Fruit fly (Drosophila melanogaster) whole organism, embryonic: ENCODE data around the gene mthl2.

Source experiments
- Ada2b ChIP-seq: fragments of 200-800 bp; sonication (Bioruptor generic); IDR thresholded peaks from 2 replicates; pipeline ENCODE4 v1.3.6; 2022; ENCODE audit warnings: missing biosample characterization, missing genetic modification characterization
- CG10654 ChIP-seq: fragments of 200-800 bp; sonication (Bioruptor generic); optimal IDR thresholded peaks from 2 replicates; lab custom pipeline; 2016; ENCODE audit warnings: missing biosample characterization, missing genetic modification characterization
- CG11696 ChIP-seq: fragments of 200-800 bp; sonication (Bioruptor generic); IDR thresholded peaks from 2 replicates; pipeline ENCODE4 v1.3.6; 2022; ENCODE audit warnings: missing biosample characterization, missing genetic modification characterization
- CG12942 ChIP-seq: fragments of 200-800 bp; sonication (Bioruptor generic); optimal IDR thresholded peaks from 3 replicates; lab custom pipeline; 2016; ENCODE audit warnings: missing biosample characterization, missing genetic modification characterization
- CG15514 ChIP-seq: fragments of 200-800 bp; sonication (Bioruptor generic); optimal IDR thresholded peaks from 3 replicates; lab custom pipeline; 2017; ENCODE audit warnings: missing biosample characterization, missing genetic modification characterization, mild to moderate bottlenecking, moderate library complexity, missing genetic modification reagents
- CG15601 ChIP-seq: fragments of 200-800 bp; sonication (Bioruptor generic); optimal IDR thresholded peaks from 3 replicates; lab custom pipeline; 2019; ENCODE audit warnings: missing biosample characterization, mild to moderate bottlenecking, missing genetic modification characterization, moderate library complexity
- CG15696 ChIP-seq: fragments of 200-800 bp; sonication (Bioruptor generic); optimal IDR thresholded peaks from 2 replicates; lab custom pipeline; 2019; ENCODE audit warnings: missing biosample characterization, mild to moderate bottlenecking, missing genetic modification characterization, moderate library complexity
- CG1602 ChIP-seq: fragments of 200-800 bp; sonication (Bioruptor generic); optimal IDR thresholded peaks from 3 replicates; lab custom pipeline; 2016; ENCODE audit warnings: missing biosample characterization, missing genetic modification characterization
- CG1603 ChIP-seq: fragments of 200-800 bp; sonication (Bioruptor generic); optimal IDR thresholded peaks from 2 replicates; lab custom pipeline; 2019; ENCODE audit warnings: missing biosample characterization, mild to moderate bottlenecking, missing genetic modification characterization, moderate library complexity
- CG17568 ChIP-seq: fragments of 200-800 bp; sonication (Bioruptor generic); optimal IDR thresholded peaks from 2 replicates; lab custom pipeline; 2018; ENCODE audit warnings: missing biosample characterization, mild to moderate bottlenecking, missing genetic modification characterization, moderate library complexity
- CG17829 ChIP-seq: fragments of 200-800 bp; optimal IDR thresholded peaks from 2 replicates; lab custom pipeline; 2019; ENCODE audit warnings: missing biosample characterization, mild to moderate bottlenecking, missing genetic modification characterization, moderate library complexity
- CG30403 ChIP-seq: fragments of 200-800 bp; sonication (Bioruptor generic); optimal IDR thresholded peaks from 3 replicates; lab custom pipeline; 2016; ENCODE audit warnings: missing biosample characterization, missing genetic modification characterization
- CG31388 ChIP-seq: fragments of 200-800 bp; sonication (Bioruptor generic); optimal IDR thresholded peaks from 2 replicates; lab custom pipeline; 2016; ENCODE audit warnings: missing biosample characterization, missing genetic modification characterization
- CG3163 ChIP-seq: fragments of 200-800 bp; sonication (Bioruptor generic); optimal IDR thresholded peaks from 3 replicates; lab custom pipeline; 2016; ENCODE audit warnings: missing biosample characterization, missing genetic modification characterization
- CG32772 ChIP-seq: fragments of 200-800 bp; sonication (Bioruptor generic); IDR thresholded peaks from 2 replicates; pipeline ENCODE4 v1.3.6; 2022; ENCODE audit warnings: missing biosample characterization, missing genetic modification characterization
- CG4424 ChIP-seq: fragments of 200-800 bp; sonication (Bioruptor generic); optimal IDR thresholded peaks from 3 replicates; lab custom pipeline; 2016; ENCODE audit warnings: missing biosample characterization, missing genetic modification characterization
- CG5180 ChIP-seq: fragments of 200-800 bp; sonication (Bioruptor generic); optimal IDR thresholded peaks from 3 replicates; lab custom pipeline; 2017; ENCODE audit warnings: missing biosample characterization, missing genetic modification characterization, mild to moderate bottlenecking, moderate library complexity, missing genetic modification reagents
- CG6854 ChIP-seq: fragments of 200-800 bp; sonication (Bioruptor generic); optimal IDR thresholded peaks from 3 replicates; lab custom pipeline; 2017; ENCODE audit warnings: missing biosample characterization, mild to moderate bottlenecking, missing genetic modification characterization
- CG7271 ChIP-seq: fragments of 200-800 bp; sonication (Bioruptor generic); optimal IDR thresholded peaks from 2 replicates; lab custom pipeline; 2018; ENCODE audit warnings: missing biosample characterization, mild to moderate bottlenecking, missing genetic modification characterization, moderate library complexity
- CG8089 ChIP-seq: fragments of 200-800 bp; sonication (Bioruptor generic); optimal IDR thresholded peaks from 3 replicates; lab custom pipeline; 2016; ENCODE audit warnings: missing biosample characterization, missing genetic modification characterization
- CG9215 ChIP-seq: fragments of 200-800 bp; sonication (Bioruptor generic); IDR thresholded peaks from 2 replicates; pipeline ENCODE4 v1.3.6; 2022; ENCODE audit warnings: missing biosample characterization, missing genetic modification characterization
- D19B ChIP-seq: fragments of 200-800 bp; sonication (Bioruptor generic); optimal IDR thresholded peaks from 2 replicates; lab custom pipeline; 2017; ENCODE audit warnings: missing biosample characterization, mild to moderate bottlenecking, missing genetic modification characterization
- H2.0 ChIP-seq: fragments of 200-800 bp; sonication (Bioruptor generic); IDR thresholded peaks from 2 replicates; pipeline ENCODE4 v1.3.6; 2022; ENCODE audit warnings: missing biosample characterization, missing genetic modification characterization
- Kr ChIP-seq: fragments of 200-800 bp; sonication (Bioruptor generic); optimal IDR thresholded peaks from 2 replicates; lab custom pipeline; 2017; ENCODE audit warnings: missing biosample characterization, mild to moderate bottlenecking, missing genetic modification characterization
- MESR4 ChIP-seq: fragments of 200-800 bp; sonication (Bioruptor generic); optimal IDR thresholded peaks from 2 replicates; lab custom pipeline; 2018; ENCODE audit warnings: missing biosample characterization, mild to moderate bottlenecking, missing genetic modification characterization, moderate library complexity
- Mrtf ChIP-seq: fragments of 200-800 bp; sonication (Bioruptor generic); IDR thresholded peaks from 3 replicates; pipeline ENCODE4 v1.3.6; 2022; ENCODE audit warnings: missing biosample characterization, missing genetic modification characterization
- Rx ChIP-seq: fragments of 200-800 bp; sonication (Bioruptor generic); IDR thresholded peaks from 2 replicates; pipeline ENCODE4 v1.3.6; 2022; ENCODE audit warnings: missing biosample characterization, missing genetic modification characterization
- Sry-δ ChIP-seq: fragments of 200-800 bp; sonication (Bioruptor generic); optimal IDR thresholded peaks from 2 replicates; lab custom pipeline; 2016; ENCODE audit warnings: missing biosample characterization, missing genetic modification characterization
- Stat92E ChIP-seq, 3 experiments: fragments of >200 bp in 2 of 3; fragments of 200-800 bp in 1 of 3; sonication (Bioruptor generic) in 1 of 3; optimal IDR thresholded peaks; 2 replicates each; lab custom pipeline; 2017 to 2019; ENCODE audit warnings: missing biosample characterization in 3 of 3, missing genetic modification characterization in 3 of 3, mild to moderate bottlenecking in 1 of 3, moderate library complexity in 1 of 3
- ash1 ChIP-seq: fragments of 200-800 bp; sonication (Bioruptor generic); optimal IDR thresholded peaks from 2 replicates; lab custom pipeline; 2018; ENCODE audit warnings: missing biosample characterization, mild to moderate bottlenecking, missing genetic modification characterization
- br ChIP-seq: fragments of >200 bp; optimal IDR thresholded peaks from 2 replicates; lab custom pipeline; 2017
- cad ChIP-seq: fragments of >200 bp; optimal IDR thresholded peaks from 2 replicates; lab custom pipeline; 2017; ENCODE audit warnings: missing biosample characterization, missing genetic modification characterization
- da ChIP-seq: fragments of 200-800 bp; sonication (Bioruptor generic); optimal IDR thresholded peaks from 2 replicates; lab custom pipeline; 2016; ENCODE audit warnings: missing biosample characterization, missing genetic modification characterization
- dm ChIP-seq: fragments of 200-800 bp; sonication (Bioruptor generic); optimal IDR thresholded peaks from 3 replicates; lab custom pipeline; 2016; ENCODE audit warnings: missing biosample characterization, missing genetic modification characterization
- fu2 ChIP-seq: fragments of 200-800 bp; sonication (Bioruptor generic); optimal IDR thresholded peaks from 2 replicates; lab custom pipeline; 2016; ENCODE audit warnings: missing biosample characterization, missing genetic modification characterization
- gsb ChIP-seq: fragments of 200-800 bp; sonication (Bioruptor generic); IDR thresholded peaks from 2 replicates; pipeline ENCODE4 v1.3.6; 2022; ENCODE audit warnings: missing biosample characterization, missing genetic modification characterization
- hb ChIP-seq: fragments of 200-800 bp; sonication (Bioruptor generic); IDR thresholded peaks from 3 replicates; pipeline ENCODE4 v1.3.6; 2022; ENCODE audit warnings: missing biosample characterization, missing genetic modification characterization; ENCODE audit not compliant: partially characterized antibody
- hbn ChIP-seq: fragments of 200-800 bp; sonication (Bioruptor generic); IDR thresholded peaks from 2 replicates; pipeline ENCODE4 v1.3.6; 2022; ENCODE audit warnings: missing biosample characterization, missing genetic modification characterization; ENCODE audit not compliant: partially characterized antibody
- onecut ChIP-seq: fragments of 200-800 bp; sonication (Bioruptor generic); IDR thresholded peaks from 2 replicates; pipeline ENCODE4 v1.3.6; 2022; ENCODE audit warnings: missing biosample characterization, missing genetic modification characterization
- p53 ChIP-seq: fragments of 200-800 bp; sonication (Bioruptor generic); optimal IDR thresholded peaks from 2 replicates; lab custom pipeline; 2016; ENCODE audit warnings: missing biosample characterization, missing genetic modification characterization
- ro ChIP-seq: fragments of 200-800 bp; sonication (Bioruptor generic); IDR thresholded peaks from 2 replicates; pipeline ENCODE4 v1.3.6; 2022; ENCODE audit warnings: missing biosample characterization, missing genetic modification characterization
- scrt ChIP-seq: fragments of 200-800 bp; sonication (Bioruptor generic); optimal IDR thresholded peaks from 2 replicates; lab custom pipeline; 2018; ENCODE audit warnings: missing biosample characterization, mild to moderate bottlenecking, missing genetic modification characterization, moderate library complexity
- sna ChIP-seq: fragments of 200-800 bp; sonication (Bioruptor generic); IDR thresholded peaks from 2 replicates; pipeline ENCODE4 v1.3.6; 2022; ENCODE audit warnings: missing biosample characterization, missing genetic modification characterization; ENCODE audit not compliant: partially characterized antibody
- stwl ChIP-seq: fragments of 200-800 bp; sonication (Bioruptor generic); optimal IDR thresholded peaks from 3 replicates; lab custom pipeline; 2018; ENCODE audit warnings: missing biosample characterization, mild to moderate bottlenecking, missing genetic modification characterization, moderate library complexity
- sug ChIP-seq: fragments of 200-800 bp; optimal IDR thresholded peaks from 2 replicates; lab custom pipeline; 2019; ENCODE audit warnings: missing biosample characterization, mild to moderate bottlenecking, missing genetic modification characterization, moderate library complexity
- tin ChIP-seq: fragments of 200-800 bp; sonication (Bioruptor generic); optimal IDR thresholded peaks from 3 replicates; lab custom pipeline; 2016; ENCODE audit warnings: missing biosample characterization, missing genetic modification characterization
- tna ChIP-seq: fragments of 200-800 bp; sonication (Bioruptor generic); IDR thresholded peaks from 2 replicates; pipeline ENCODE4 v1.3.6; 2022; ENCODE audit warnings: missing biosample characterization, missing genetic modification characterization; ENCODE audit not compliant: partially characterized antibody
- toy ChIP-seq: fragments of 200-800 bp; sonication (Bioruptor generic); IDR thresholded peaks from 2 replicates; pipeline ENCODE4 v1.3.6; 2022; ENCODE audit warnings: missing biosample characterization, missing genetic modification characterization
- vnd ChIP-seq: fragments of 200-800 bp; sonication (Bioruptor generic); IDR thresholded peaks from 3 replicates; pipeline ENCODE4 v1.3.6; 2022; ENCODE audit warnings: missing biosample characterization, missing genetic modification characterization; ENCODE audit not compliant: partially characterized antibody

The mthl2 gene

DNA sequence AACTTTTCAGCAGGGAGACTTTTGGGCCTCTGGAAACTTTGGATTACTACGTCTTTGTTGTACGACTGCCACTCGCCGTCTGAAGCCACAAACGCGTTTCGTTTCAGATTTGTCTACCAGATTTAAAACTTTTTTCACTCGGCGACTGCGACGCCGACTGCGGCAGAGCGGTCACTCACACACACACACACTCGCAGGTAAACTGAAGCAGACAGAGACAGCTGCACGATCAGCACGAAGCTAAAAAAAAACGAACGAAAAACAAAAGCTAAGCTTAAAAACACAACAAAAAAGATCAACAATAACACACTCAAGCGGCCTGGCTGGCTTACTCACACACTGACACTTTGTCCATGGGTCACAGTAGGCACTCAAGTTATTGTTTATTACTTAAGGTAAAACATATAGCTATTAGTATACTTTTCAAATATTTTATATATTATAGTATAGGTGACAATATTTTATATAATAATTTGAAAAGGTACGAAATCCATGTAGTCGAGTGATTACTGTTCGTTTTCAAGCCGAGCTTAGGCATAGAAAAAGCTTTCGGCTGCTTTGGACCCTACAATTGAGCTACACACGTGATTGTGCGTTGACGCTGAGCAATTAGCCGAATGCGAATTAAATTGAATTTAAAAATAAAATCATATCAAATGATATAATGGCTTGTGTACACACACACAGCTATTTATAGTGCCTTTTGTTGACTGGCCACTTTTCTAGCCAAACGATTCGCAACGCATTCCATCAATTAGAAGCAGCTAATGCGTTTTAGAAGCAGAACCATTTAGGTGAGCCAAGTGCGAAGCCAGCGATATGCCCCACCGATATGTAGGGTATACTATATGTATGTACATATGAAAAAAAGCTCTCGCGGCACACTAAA is 27.1 kb upstream of the mthl2 start, which contains the start of gene Msr-110 (continued):
- TF ChIP-seq Rx (GFP tag; lab: Robert Waterston, UW) = peak; percentile 66
- TF ChIP-seq CG1603 (tag; lab: Kevin White, UChicago) = peak; percentile 80
- TF ChIP-seq CG5180 (GFP tag; lab: Kevin White, UChicago) = peak; percentile 83
- peak; percentile 72 for TF ChIP-seq H2.0
- TF ChIP-seq sna (GFP tag; lab: Robert Waterston, UW) = no peak
- TF ChIP-seq CG15696 (tag; lab: Kevin White, UChicago) = peak; percentile 50
- TF ChIP-seq CG1602 = peak; percentile 68
- TF ChIP-seq ro (GFP tag; lab: Robert Waterston, UW) = peak; percentile 82
- TF ChIP-seq CG15514 (GFP tag; lab: Kevin White, UChicago) = peak; percentile 70
- no peak for TF ChIP-seq br (lab: Kevin White, UChicago)
- TF ChIP-seq hbn (GFP tag; lab: Robert Waterston, UW) = no peak
- TF ChIP-seq Kr (GFP tag; lab: Kevin White, UChicago) = no peak
- no peak for TF ChIP-seq cad (GFP tag; lab: Kevin White, UChicago)
- TF ChIP-seq CG8089 = peak; percentile 69
- no peak for TF ChIP-seq stwl
- TF ChIP-seq scrt (GFP tag; lab: Kevin White, UChicago) = peak; percentile 80
- peak; percentile 70 for TF ChIP-seq CG10654 (GFP tag; lab: Kevin White, UChicago)
- peak; percentile 70 for TF ChIP-seq toy (GFP tag; lab: Robert Waterston, UW)
- TF ChIP-seq CG9215 (GFP tag; lab: Robert Waterston, UW) = peak; percentile 89
- peak; percentile 84 for TF ChIP-seq CG15601
- peak; percentile 62 for TF ChIP-seq da (GFP tag; lab: Kevin White, UChicago)
- peak; percentile 76 for TF ChIP-seq CG4424
- TF ChIP-seq CG30403 (GFP tag; lab: Kevin White, UChicago) = peak; percentile 85
- TF ChIP-seq tin (GFP tag; lab: Kevin White, UChicago) = peak; percentile 76
- TF ChIP-seq Stat92E (GFP tag; optimal IDR thresholded peaks at IDR 0.05; lab: Kevin White, UChicago) = no peak
- TF ChIP-seq fu2 (GFP tag; lab: Kevin White, UChicago) = peak; percentile 51
- peak; percentile 76 for TF ChIP-seq gsb (GFP tag; lab: Robert Waterston, UW)
- TF ChIP-seq CG12942 (GFP tag; lab: Kevin White, UChicago) = peak; percentile 67
- TF ChIP-seq Mrtf (GFP tag; lab: Robert Waterston, UW) = peak; percentile 84
- TF ChIP-seq CG7271 = peak; percentile 28
- peak; percentile 83 for TF ChIP-seq D19B (GFP tag; lab: Kevin White, UChicago)
- TF ChIP-seq tna (GFP tag; lab: Robert Waterston, UW) = no peak
- TF ChIP-seq sug = peak; percentile 86
- no peak for TF ChIP-seq vnd (GFP tag; lab: Robert Waterston, UW)
- peak; percentile 69 for TF ChIP-seq onecut
- TF ChIP-seq Sry-δ (GFP tag; lab: Kevin White, UChicago) = peak; percentile 32
- peak; percentile 89 for TF ChIP-seq CG32772 (GFP tag; lab: Robert Waterston, UW)
- TF ChIP-seq CG17829 (tag; lab: Kevin White, UChicago) = peak; percentile 83
- TF ChIP-seq Ada2b (GFP tag; lab: Robert Waterston, UW) = peak; percentile 84
- peak; percentile 76 for TF ChIP-seq CG17568
- peak; percentile 49 for TF ChIP-seq CG3163 (GFP tag; lab: Kevin White, UChicago)
- peak; percentile 61 for TF ChIP-seq CG31388
- peak; percentile 69 for TF ChIP-seq CG11696 (GFP tag; lab: Robert Waterston, UW)
- no peak for TF ChIP-seq MESR4 (GFP tag; lab: Kevin White, UChicago)
- TF ChIP-seq p53 = peak; percentile 35
- no peak for TF ChIP-seq hb (GFP tag; lab: Robert Waterston, UW)
- peak; percentile 52 for TF ChIP-seq dm
- TF ChIP-seq CG6854 (GFP tag; lab: Kevin White, UChicago) = peak; percentile 85
- TF ChIP-seq ash1 = no peak
